Fruit fly (Drosophila melanogaster): ENCODE data around the gene Rhau.

Rhau gene

DNA sequence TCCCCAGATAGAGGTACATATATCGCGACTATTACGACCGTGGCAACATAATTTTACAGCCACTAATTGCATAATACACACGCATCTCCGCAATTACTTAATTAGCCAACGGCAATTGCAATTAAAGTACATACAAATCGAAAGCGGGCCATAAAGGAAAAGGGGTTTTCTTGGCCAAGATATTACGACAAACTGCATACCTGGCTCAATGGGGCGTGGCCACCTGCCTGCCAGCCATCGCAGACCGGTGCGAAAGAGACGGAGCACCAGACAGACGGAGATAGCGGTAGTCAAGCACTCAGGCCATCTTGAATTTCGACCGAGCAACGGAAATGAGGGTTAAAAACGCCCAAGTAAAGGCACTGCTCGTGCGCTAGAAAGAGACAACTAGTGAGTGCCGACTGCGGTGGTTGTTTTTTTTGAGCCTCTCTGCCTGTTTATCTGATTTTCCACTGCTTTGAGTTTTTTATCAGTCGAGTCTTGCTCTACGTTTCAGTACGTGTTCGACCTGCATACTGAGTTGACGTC lies 12.5 kb upstream of the Rhau start, which contains the start of gene cad (continued):
- TF ChIP-seq al (GFP tag; IDR thresholded peaks at IDR 0.05) = no peak
- no peak for TF ChIP-seq hbn (GFP tag; IDR thresholded peaks at IDR 0.05; ENCODE audit: partially characterized antibody)
- TF ChIP-seq Rfx (GFP tag; IDR thresholded peaks at IDR 0.05) = peak; percentile 60
- no peak for TF ChIP-seq emc (GFP tag; optimal IDR thresholded peaks at IDR 0.05)
- peak; percentile 0 for TF ChIP-seq unpg (GFP tag; optimal IDR thresholded peaks at IDR 0.05)
- no peak for TF ChIP-seq Lhr (GFP tag; optimal IDR thresholded peaks at IDR 0.05)
- no peak for TF ChIP-seq CG7357 (GFP tag; IDR thresholded peaks at IDR 0.05)
- peak; percentile 31 for TF ChIP-seq Fer3 (tag; optimal IDR thresholded peaks at IDR 0.05)
- no peak for TF ChIP-seq CG9727 (GFP tag; optimal IDR thresholded peaks at IDR 0.05)
- no peak for TF ChIP-seq vfl (GFP tag; optimal IDR thresholded peaks at IDR 0.05)
- no peak for TF ChIP-seq HLH54F (GFP tag; optimal IDR thresholded peaks at IDR 0.05)
- TF ChIP-seq sqz (GFP tag; optimal IDR thresholded peaks at IDR 0.05) = peak; percentile 94
- no peak for TF ChIP-seq CG3163 (GFP tag; optimal IDR thresholded peaks at IDR 0.05)
- peak; percentile 55 for TF ChIP-seq nmo (GFP tag; optimal IDR thresholded peaks at IDR 0.05)
- no peak for TF ChIP-seq tio (GFP tag; optimal IDR thresholded peaks at IDR 0.05)
- TF ChIP-seq Dip3 (GFP tag; optimal IDR thresholded peaks at IDR 0.05) = no peak
- no peak for TF ChIP-seq CG30020 (tag; optimal IDR thresholded peaks at IDR 0.05)
- no peak for TF ChIP-seq CG16813 (GFP tag; IDR thresholded peaks at IDR 0.05; ENCODE audit: partially characterized antibody)
- TF ChIP-seq slbo (GFP tag; IDR thresholded peaks at IDR 0.05) = peak; percentile 5; the same call in 1 of the 2 replicates
- no peak for TF ChIP-seq Dbx (GFP tag; IDR thresholded peaks at IDR 0.05)
- no peak for TF ChIP-seq Fer1 (GFP tag; optimal IDR thresholded peaks at IDR 0.05)
- no peak for TF ChIP-seq CG4282 (GFP tag; optimal IDR thresholded peaks at IDR 0.05)
- TF ChIP-seq inv (GFP tag; IDR thresholded peaks at IDR 0.05; ENCODE audit: partially characterized antibody) = no peak
- no peak for TF ChIP-seq lilli (GFP tag; optimal IDR thresholded peaks at IDR 0.05)
- no peak for TF ChIP-seq Gsc (GFP tag; IDR thresholded peaks at IDR 0.05)
- TF ChIP-seq HLH4C (GFP tag; IDR thresholded peaks at IDR 0.05; ENCODE audit: partially characterized antibody) = 0 out of 3 replicates have a peak, but pooled peaks have one; percentile 32
- TF ChIP-seq zen2 (GFP tag; IDR thresholded peaks at IDR 0.05; ENCODE audit: partially characterized antibody) = no peak
- TF ChIP-seq CG7987 (GFP tag; optimal IDR thresholded peaks at IDR 0.05) = peak; percentile 59
- TF ChIP-seq CG16779 (GFP tag; IDR thresholded peaks at IDR 0.05) = no peak
- TF ChIP-seq so (GFP tag; IDR thresholded peaks at IDR 0.05) = no peak
- peak; percentile 43 for TF ChIP-seq CrebB (tag; optimal IDR thresholded peaks at IDR 0.05)
- TF ChIP-seq CG5245 (GFP tag; optimal IDR thresholded peaks at IDR 0.05) = no peak
- TF ChIP-seq Dll (GFP tag; IDR thresholded peaks at IDR 0.05; ENCODE audit: partially characterized antibody) = no peak
- TF ChIP-seq seq (GFP tag; IDR thresholded peaks at IDR 0.05) = peak; percentile 99
- TF ChIP-seq Atf6 (GFP tag; IDR thresholded peaks at IDR 0.05) = peak; percentile 51; the same call in 1 of the 2 replicates
- peak; percentile 80 for TF ChIP-seq CG32772 (GFP tag; IDR thresholded peaks at IDR 0.05)
- TF ChIP-seq Meics (GFP tag; optimal IDR thresholded peaks at IDR 0.05) = peak; percentile 39
- peak; percentile 25 for TF ChIP-seq twi (tag; optimal IDR thresholded peaks at IDR 0.05)
- TF ChIP-seq lbe (GFP tag; optimal IDR thresholded peaks at IDR 0.05) = peak; percentile 13
- no peak for TF ChIP-seq CG18476 (GFP tag; optimal IDR thresholded peaks at IDR 0.05)
- TF ChIP-seq crp (GFP tag; optimal IDR thresholded peaks at IDR 0.05) = no peak
- TF ChIP-seq HHEX (GFP tag; optimal IDR thresholded peaks at IDR 0.05) = peak; percentile 15
- TF ChIP-seq CG10462 (GFP tag; optimal IDR thresholded peaks at IDR 0.05) = no peak
- no peak for TF ChIP-seq CG10431 (GFP tag; optimal IDR thresholded peaks at IDR 0.05)
- TF ChIP-seq E2f1 (GFP tag; IDR thresholded peaks at IDR 0.05) = no peak
- no peak for TF ChIP-seq BEAF-32 (GFP tag; optimal IDR thresholded peaks at IDR 0.05)
- no peak for TF ChIP-seq CG11247 (GFP tag; IDR thresholded peaks at IDR 0.05)
- TF ChIP-seq Sry-δ (GFP tag; optimal IDR thresholded peaks at IDR 0.05) = no peak
- no peak for TF ChIP-seq dpn (GFP tag; optimal IDR thresholded peaks at IDR 0.05)
- no peak for TF ChIP-seq BtbVII (GFP tag; optimal IDR thresholded peaks at IDR 0.05)

Measured in whole organism, embryonic.